Fruit fly (Drosophila melanogaster): ENCODE results near the gene aly.

Gene aly

dm6 chr3L:3070274-3071204, 44.2 kb upstream of the aly start, which contains the start of the genes CG32486 and PAN3 (continued):
- TF ChIP-seq Vsx1 (GFP tag; optimal IDR thresholded peaks at IDR 0.05) (peak; percentile 49), B-H1 (GFP tag; IDR thresholded peaks at IDR 0.05) (peak; percentile 20; the same call in 1 of the 3 replicates), Nf-YC (tag; optimal IDR thresholded peaks at IDR 0.05) (peak; percentile 57), CG8478 (optimal IDR thresholded peaks at IDR 0.05) (no peak), Hsf (GFP tag; optimal IDR thresholded peaks at IDR 0.05) (peak; percentile 10), kah (GFP tag; optimal IDR thresholded peaks at IDR 0.05) (peak; percentile 38), cato (GFP tag; optimal IDR thresholded peaks at IDR 0.05; ENCODE audit: borderline replicate concordance) (no peak), org-1 (GFP tag; optimal IDR thresholded peaks at IDR 0.05) (no peak), CG32532 (GFP tag; IDR thresholded peaks at IDR 0.05) (peak; percentile 66), her (GFP tag; optimal IDR thresholded peaks at IDR 0.05) (peak; percentile 70), Neu2 (GFP tag; optimal IDR thresholded peaks at IDR 0.05; ENCODE audit: borderline replicate concordance) (peak; percentile 67), Ssrp (tag; optimal IDR thresholded peaks at IDR 0.05) (peak; percentile 1), CG1024 (GFP tag; IDR thresholded peaks at IDR 0.05) (peak; percentile 52; the same call in 1 of the 2 replicates), gce (GFP tag; IDR thresholded peaks at IDR 0.05) (peak; percentile 52; the same call in 1 of the 3 replicates), slp2 (GFP tag; optimal IDR thresholded peaks at IDR 0.05) (no peak), sob (GFP tag; IDR thresholded peaks at IDR 0.05) (peak; percentile 56), CG3995 (GFP tag; optimal IDR thresholded peaks at IDR 0.05) (peak; percentile 62), CG31388 (GFP tag; optimal IDR thresholded peaks at IDR 0.05) (no peak), CG14050 (GFP tag; IDR thresholded peaks at IDR 0.05) (no peak), sim (GFP tag; IDR thresholded peaks at IDR 0.05) (no peak), CG2116 (GFP tag; optimal IDR thresholded peaks at IDR 0.05) (peak; percentile 83), run (tag; optimal IDR thresholded peaks at IDR 0.05) (peak; percentile 46), CG31441 (GFP tag; IDR thresholded peaks at IDR 0.05) (peak; percentile 41), sens (GFP tag) (peak; percentile 82), CG13624 (GFP tag; optimal IDR thresholded peaks at IDR 0.05) (peak; percentile 61), Hand (GFP tag; optimal IDR thresholded peaks at IDR 0.05) (peak; percentile 49), Dip3 (GFP tag; optimal IDR thresholded peaks at IDR 0.05) (peak; percentile 44), Sin3A (optimal IDR thresholded peaks at IDR 0.05) (peak; percentile 85), ash1 (GFP tag; optimal IDR thresholded peaks at IDR 0.05) (peak; percentile 66), bsh (GFP tag; optimal IDR thresholded peaks at IDR 0.05) (peak in 1 of 2 experiments; percentile 14), CG14710 (tag; optimal IDR thresholded peaks at IDR 0.05) (peak; percentile 90), ham (GFP tag; IDR thresholded peaks at IDR 0.05) (no peak), dm (GFP tag; optimal IDR thresholded peaks at IDR 0.05) (peak; percentile 15), CG14860 (GFP tag; IDR thresholded peaks at IDR 0.05; ENCODE audit: partially characterized antibody) (peak; percentile 62), dysf (GFP tag; IDR thresholded peaks at IDR 0.05) (peak; percentile 5; the same call in 1 of the 3 replicates), CG12391 (tag; optimal IDR thresholded peaks at IDR 0.05) (peak; percentile 76), Ets97D (GFP tag; optimal IDR thresholded peaks at IDR 0.05) (peak; percentile 91), Hey (tag; optimal IDR thresholded peaks at IDR 0.05) (peak; percentile 47), CG10274 (GFP tag; optimal IDR thresholded peaks at IDR 0.05) (no peak), gro (GFP tag; optimal IDR thresholded peaks at IDR 0.05) (peak; percentile 86), maf-S (GFP tag; optimal IDR thresholded peaks at IDR 0.05) (no peak), ewg (GFP tag; optimal IDR thresholded peaks at IDR 0.05) (peak; percentile 26), grau (tag; optimal IDR thresholded peaks at IDR 0.05) (peak; percentile 56), da (GFP tag; optimal IDR thresholded peaks at IDR 0.05) (no peak), sqz (GFP tag; optimal IDR thresholded peaks at IDR 0.05) (peak; percentile 64), NFAT (GFP tag; IDR thresholded peaks at IDR 0.05) (peak; percentile 76), HLHmδ (GFP tag; optimal IDR thresholded peaks at IDR 0.05) (peak; percentile 85), Dek (tag; optimal IDR thresholded peaks at IDR 0.05) (peak; percentile 70), Lim3 (GFP tag; IDR thresholded peaks at IDR 0.05) (no peak), phol (tag; optimal IDR thresholded peaks at IDR 0.05) (peak; percentile 75)

All from whole organism, embryonic.